Fruit fly (Drosophila melanogaster) whole organism: Measurements from ENCODE around the gene CG13609.

Experiments used
- CG8478 ChIP-seq: fragments of >200 bp; optimal IDR thresholded peaks from 2 replicates; lab custom pipeline; 2018; ENCODE audit warnings: inconsistent platforms
- EcR ChIP-seq, 2 experiments: fragments of >200 bp; optimal IDR thresholded peaks; 2 replicates each; lab custom pipeline; 2017; ENCODE audit warnings: missing biosample characterization in 2 of 2, missing genetic modification characterization in 2 of 2, missing genetic modification reagents in 2 of 2
- pan ChIP-seq: fragments of >200 bp; optimal IDR thresholded peaks from 2 replicates; lab custom pipeline; 2017
- psq ChIP-seq: fragments of >200 bp; optimal IDR thresholded peaks from 2 replicates; lab custom pipeline; 2017

dm6 chr3R:24259278-24260040 lies 32.6 kb downstream of the CG13609 start:
- no peak for TF ChIP-seq pan (lab: Kevin White, UChicago)
- TF ChIP-seq EcR (GFP tag; optimal IDR thresholded peaks at IDR 0.05; lab: Kevin White, UChicago): no peak
- TF ChIP-seq psq (lab: Kevin White, UChicago): no peak
- TF ChIP-seq CG8478 (lab: Kevin White, UChicago): no peak
